Fruit fly (Drosophila melanogaster) whole organism, embryonic: ENCODE data around the gene CG7402.
A peak's percentile ranks its signal among the peaks of the same experiment; 100 is the strongest.

Source experiments
- Asciz ChIP-seq: fragments of 200-800 bp; sonication (Bioruptor generic); optimal IDR thresholded peaks from 2 replicates; lab custom pipeline; 2017; ENCODE audit warnings: missing biosample characterization, mild to moderate bottlenecking, missing genetic modification characterization, missing genetic modification reagents
- CG12744 ChIP-seq: fragments of 200-800 bp; sonication (Bioruptor generic); optimal IDR thresholded peaks from 2 replicates; lab custom pipeline; 2016; ENCODE audit warnings: missing biosample characterization, missing genetic modification characterization
- CG13424 ChIP-seq: fragments of 200-800 bp; sonication (Bioruptor generic); optimal IDR thresholded peaks from 2 replicates; lab custom pipeline; 2019; ENCODE audit warnings: missing biosample characterization, mild to moderate bottlenecking, missing genetic modification characterization, moderate library complexity
- CG13894 ChIP-seq: fragments of 200-800 bp; sonication (Bioruptor generic); optimal IDR thresholded peaks from 3 replicates; lab custom pipeline; 2018; ENCODE audit warnings: missing biosample characterization, mild to moderate bottlenecking, missing genetic modification characterization, moderate library complexity
- CG1832 ChIP-seq: fragments of 200-800 bp; sonication (Bioruptor generic); optimal IDR thresholded peaks from 2 replicates; lab custom pipeline; 2017; ENCODE audit warnings: missing biosample characterization, mild to moderate bottlenecking, missing genetic modification characterization, inconsistent platforms
- CG31388 ChIP-seq: fragments of 200-800 bp; sonication (Bioruptor generic); optimal IDR thresholded peaks from 2 replicates; lab custom pipeline; 2016; ENCODE audit warnings: missing biosample characterization, missing genetic modification characterization
- CG32767 ChIP-seq: fragments of 200-800 bp; sonication (Bioruptor generic); IDR thresholded peaks from 2 replicates; pipeline ENCODE4 v1.3.6; 2022; ENCODE audit warnings: missing biosample characterization, missing genetic modification characterization
- CG34422 ChIP-seq: fragments of 200-800 bp; sonication (Bioruptor generic); IDR thresholded peaks from 3 replicates; pipeline ENCODE4 v1.3.6; 2022; ENCODE audit warnings: missing biosample characterization, missing genetic modification characterization
- CG5953 ChIP-seq: fragments of 200-800 bp; sonication (Bioruptor generic); IDR thresholded peaks from 2 replicates; pipeline ENCODE4 v1.3.6; 2022; ENCODE audit warnings: missing biosample characterization, missing genetic modification characterization
- CG7987 ChIP-seq: fragments of 200-800 bp; sonication (Bioruptor generic); optimal IDR thresholded peaks from 2 replicates; lab custom pipeline; 2018; ENCODE audit warnings: missing biosample characterization, mild to moderate bottlenecking, missing genetic modification characterization, moderate library complexity
- Dp ChIP-seq: fragments of 200-800 bp; sonication (Bioruptor generic); optimal IDR thresholded peaks from 2 replicates; lab custom pipeline; 2018; ENCODE audit warnings: missing biosample characterization, mild to moderate bottlenecking, missing genetic modification characterization, moderate library complexity
- E2f2 ChIP-seq: fragments of 200-800 bp; sonication (Bioruptor generic); IDR thresholded peaks from 2 replicates; pipeline ENCODE4 v1.3.6; 2022; ENCODE audit warnings: missing biosample characterization, missing genetic modification characterization
- Ets65A ChIP-seq: fragments of 200-800 bp; sonication (Bioruptor generic); peaks from one replicate; lab custom pipeline; 2016; ENCODE audit warnings: missing biosample characterization, missing genetic modification characterization
- Hey ChIP-seq: fragments of 200-800 bp; sonication (Bioruptor generic); optimal IDR thresholded peaks from 3 replicates; lab custom pipeline; 2018; ENCODE audit warnings: missing biosample characterization, mild to moderate bottlenecking, missing genetic modification characterization
- HmgD ChIP-seq: fragments of 200-800 bp; sonication (Bioruptor generic); optimal IDR thresholded peaks from 3 replicates; lab custom pipeline; 2016; ENCODE audit warnings: missing biosample characterization, missing genetic modification characterization
- Mad ChIP-seq: fragments of 200-800 bp; sonication (Bioruptor generic); optimal IDR thresholded peaks from 2 replicates; lab custom pipeline; 2016; ENCODE audit warnings: missing biosample characterization, missing genetic modification characterization
- Med ChIP-seq: fragments of 200-800 bp; sonication (Bioruptor generic); peaks from one replicate; lab custom pipeline; 2016; ENCODE audit warnings: missing biosample characterization, missing genetic modification characterization, mild to moderate bottlenecking, inconsistent platforms, moderate library complexity
- Opbp ChIP-seq: fragments of 200-800 bp; sonication (Bioruptor generic); IDR thresholded peaks from 3 replicates; pipeline ENCODE4 v1.3.6; 2022; ENCODE audit warnings: missing biosample characterization, missing genetic modification characterization; ENCODE audit not compliant: partially characterized antibody
- Sry-β ChIP-seq: fragments of 200-800 bp; sonication (Bioruptor generic); optimal IDR thresholded peaks from 2 replicates; lab custom pipeline; 2018; ENCODE audit warnings: missing biosample characterization, mild to moderate bottlenecking, missing genetic modification characterization, moderate library complexity
- Trl ChIP-seq, 3 experiments: fragments of >200 bp in 2 of 3; fragments of 200-800 bp in 1 of 3; sonication (Bioruptor generic) in 1 of 3; optimal IDR thresholded peaks; 2 replicates in 1 of 3; 3 replicates in 2 of 3; lab custom pipeline; 2016 to 2017; ENCODE audit warnings: missing biosample characterization in 1 of 3, missing genetic modification characterization in 1 of 3
- bsh ChIP-seq, 2 experiments: fragments of 200-800 bp; sonication (Bioruptor generic); optimal IDR thresholded peaks; 2 replicates each; lab custom pipeline; 2017 to 2018; ENCODE audit warnings: mild to moderate bottlenecking in 2 of 2, missing biosample characterization in 2 of 2, missing genetic modification characterization in 2 of 2, moderate library complexity in 1 of 2
- cg ChIP-seq: fragments of 200-800 bp; sonication (Bioruptor generic); optimal IDR thresholded peaks from 3 replicates; lab custom pipeline; 2019; ENCODE audit warnings: missing biosample characterization, mild to moderate bottlenecking, missing genetic modification characterization, moderate library complexity
- chinmo ChIP-seq: fragments of 200-800 bp; sonication (Bioruptor generic); IDR thresholded peaks from 4 replicates; pipeline ENCODE4 v1.3.6; 2022; ENCODE audit warnings: missing biosample characterization, missing genetic modification characterization; ENCODE audit not compliant: partially characterized antibody
- crc ChIP-seq: fragments of 200-800 bp; sonication (Bioruptor generic); optimal IDR thresholded peaks from 2 replicates; lab custom pipeline; 2016; ENCODE audit warnings: missing biosample characterization, missing genetic modification characterization
- danr ChIP-seq: fragments of 200-800 bp; sonication (Bioruptor generic); IDR thresholded peaks from 2 replicates; pipeline ENCODE4 v1.3.6; 2022; ENCODE audit warnings: missing biosample characterization, missing genetic modification characterization
- dysf ChIP-seq: fragments of 200-800 bp; sonication (Bioruptor generic); IDR thresholded peaks from 3 replicates; pipeline ENCODE4 v1.3.6; 2022; ENCODE audit warnings: missing biosample characterization, missing genetic modification characterization
- fru ChIP-seq: fragments of >200 bp; optimal IDR thresholded peaks from 2 replicates; lab custom pipeline; 2017
- ftz-f1 ChIP-seq: fragments of 200-800 bp; sonication (Bioruptor generic); optimal IDR thresholded peaks from 2 replicates; lab custom pipeline; 2016; ENCODE audit warnings: missing biosample characterization, missing genetic modification characterization
- grn ChIP-seq: fragments of 200-800 bp; sonication (Bioruptor generic); optimal IDR thresholded peaks from 3 replicates; lab custom pipeline; 2017; ENCODE audit warnings: missing biosample characterization, missing genetic modification characterization
- gsb ChIP-seq: fragments of 200-800 bp; sonication (Bioruptor generic); IDR thresholded peaks from 2 replicates; pipeline ENCODE4 v1.3.6; 2022; ENCODE audit warnings: missing biosample characterization, missing genetic modification characterization
- gt ChIP-seq: fragments of 200-800 bp; sonication (Bioruptor generic); IDR thresholded peaks from 2 replicates; pipeline ENCODE4 v1.3.6; 2022; ENCODE audit warnings: missing biosample characterization, missing genetic modification characterization
- lbe ChIP-seq: fragments of 200-800 bp; sonication (Bioruptor generic); optimal IDR thresholded peaks from 2 replicates; lab custom pipeline; 2016; ENCODE audit warnings: missing biosample characterization, mild to moderate bottlenecking, missing genetic modification characterization
- lmd ChIP-seq: fragments of 200-800 bp; sonication (Bioruptor generic); IDR thresholded peaks from 2 replicates; pipeline ENCODE4 v1.3.6; 2022; ENCODE audit warnings: missing biosample characterization, missing genetic modification characterization
- nerfin-1 ChIP-seq: fragments of 200-800 bp; sonication (Bioruptor generic); optimal IDR thresholded peaks from 3 replicates; lab custom pipeline; 2019; ENCODE audit warnings: missing biosample characterization, mild to moderate bottlenecking, missing genetic modification characterization, moderate library complexity
- otp ChIP-seq: fragments of 200-800 bp; sonication (Bioruptor generic); IDR thresholded peaks from 3 replicates; pipeline ENCODE4, ENCODE4 v1.3.6; 2022; ENCODE audit warnings: missing biosample characterization, missing genetic modification characterization
- pita ChIP-seq: fragments of 200-800 bp; sonication (Bioruptor generic); optimal IDR thresholded peaks from 2 replicates; lab custom pipeline; 2017; ENCODE audit warnings: missing biosample characterization, mild to moderate bottlenecking, missing genetic modification characterization
- run ChIP-seq: fragments of 200-800 bp; sonication (Bioruptor generic); optimal IDR thresholded peaks from 3 replicates; lab custom pipeline; 2018; ENCODE audit warnings: missing biosample characterization, mild to moderate bottlenecking, missing genetic modification characterization
- slou ChIP-seq: fragments of 200-800 bp; sonication (Bioruptor generic); optimal IDR thresholded peaks from 3 replicates; lab custom pipeline; 2016; ENCODE audit warnings: missing biosample characterization, missing genetic modification characterization
- zfh2 ChIP-seq: fragments of 200-800 bp; sonication (Bioruptor generic); optimal IDR thresholded peaks from 2 replicates; lab custom pipeline; 2016; ENCODE audit warnings: missing biosample characterization, missing genetic modification characterization

The CG7402 gene

dm6 chr3L:17924005-17924755, 36.7 kb downstream of the CG7402 start (continued):
- TF ChIP-seq otp (GFP tag; lab: Robert Waterston, UW), result no peak
- TF ChIP-seq pita (GFP tag; lab: Kevin White, UChicago), result no peak
- no peak for TF ChIP-seq nerfin-1
- TF ChIP-seq cg (GFP tag; lab: Kevin White, UChicago), result no peak
- TF ChIP-seq lmd (GFP tag; lab: Robert Waterston, UW), result no peak
- no peak for TF ChIP-seq crc (GFP tag; lab: Kevin White, UChicago)
- no peak for TF ChIP-seq fru (lab: Kevin White, UChicago)
- TF ChIP-seq HmgD (GFP tag; lab: Kevin White, UChicago), result no peak
- TF ChIP-seq grn (GFP tag; lab: Kevin White, UChicago), result peak; percentile 69
- no peak for TF ChIP-seq CG32767

dm6 chr3L:17925180-17925753, 37.8 kb downstream of the CG7402 start:
- TF ChIP-seq run (no peak), Asciz (GFP tag; lab: Kevin White, UChicago) (no peak), lbe (GFP tag; lab: Kevin White, UChicago) (peak; percentile 39)

DNA sequence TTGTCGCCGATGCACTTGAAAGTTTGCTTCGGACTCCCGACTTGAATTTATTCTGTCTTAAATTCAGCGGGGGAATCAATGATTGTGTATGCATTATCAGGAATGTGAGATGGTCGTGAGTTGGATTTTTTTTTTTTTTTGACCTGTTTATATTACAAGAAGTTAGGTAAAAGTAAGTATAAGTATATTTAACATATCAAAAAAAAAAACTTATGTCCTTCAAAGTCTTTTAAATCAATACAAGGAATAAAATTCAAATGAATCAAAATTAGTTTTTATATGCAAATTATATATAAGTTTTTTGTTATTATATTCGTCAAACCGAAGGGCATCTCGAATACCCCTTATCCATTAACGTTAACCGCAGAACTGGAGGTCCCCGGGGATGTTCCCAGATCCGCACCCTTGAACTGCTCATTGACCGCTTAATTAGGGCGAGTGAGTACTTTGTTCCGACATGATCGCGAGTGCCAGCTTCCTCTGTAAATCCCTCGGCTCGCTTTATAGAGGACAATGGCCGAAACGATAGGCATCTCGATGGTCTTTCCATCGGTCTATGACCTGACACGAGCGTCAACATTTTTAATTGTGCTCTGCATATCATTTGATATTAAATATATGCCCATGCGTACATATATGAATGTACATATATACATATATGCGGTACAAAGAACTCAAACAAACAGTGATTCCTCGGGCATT, 39.2 kb downstream of the CG7402 start:
- TF ChIP-seq CG31388 (GFP tag; lab: Kevin White, UChicago) (no peak), bsh (GFP tag; optimal IDR thresholded peaks at IDR 0.05; lab: Kevin White, UChicago) (peak in 1 of 2 experiments; percentile 20)

dm6 chr3L:17928106-17928505, 40.6 kb downstream of the CG7402 start:
- TF ChIP-seq gt (no peak), CG7987 (no peak), danr (no peak), chinmo (GFP tag; lab: Robert Waterston, UW) (0 out of 4 replicates have a peak, but pooled peaks have one; percentile 18), Med (GFP tag; lab: Kevin White, UChicago) (peak; percentile 20), CG34422 (GFP tag; lab: Robert Waterston, UW) (no peak), dysf (GFP tag; lab: Robert Waterston, UW) (0 out of 3 replicates have a peak, but pooled peaks have one; percentile 18), ftz-f1 (GFP tag; lab: Kevin White, UChicago) (peak; percentile 69), Ets65A (GFP tag; lab: Kevin White, UChicago) (peak; percentile 74)

dm6 chr3L:17929697-17930581, 42.4 kb downstream of the CG7402 start:
- no peak for TF ChIP-seq HmgD (GFP tag; lab: Kevin White, UChicago)
- no peak for TF ChIP-seq zfh2 (GFP tag; lab: Kevin White, UChicago)
- TF ChIP-seq Sry-β (GFP tag; lab: Kevin White, UChicago), result no peak
- no peak for TF ChIP-seq CG12744 (GFP tag; lab: Kevin White, UChicago)
- TF ChIP-seq Dp (GFP tag; lab: Kevin White, UChicago), result no peak
- no peak for TF ChIP-seq Mad (GFP tag; lab: Kevin White, UChicago)
- peak; percentile 24 for TF ChIP-seq Hey (tag; lab: Kevin White, UChicago)
- no peak for TF ChIP-seq CG13424 (tag; lab: Kevin White, UChicago)
- TF ChIP-seq Opbp (GFP tag; lab: Robert Waterston, UW), result no peak
- TF ChIP-seq CG5953, result no peak
- peak; percentile 48 to 75 for TF ChIP-seq Trl (optimal IDR thresholded peaks at IDR 0.05; lab: Kevin White, UChicago)
- TF ChIP-seq Trl (GFP tag; optimal IDR thresholded peaks at IDR 0.05; lab: Kevin White, UChicago), result no peak
- TF ChIP-seq slou (GFP tag; lab: Kevin White, UChicago), result no peak
- peak; percentile 19 for TF ChIP-seq CG13894
- no peak for TF ChIP-seq E2f2 (GFP tag; lab: Robert Waterston, UW)
- no peak for TF ChIP-seq Asciz (GFP tag; lab: Kevin White, UChicago)
- TF ChIP-seq gsb (GFP tag; lab: Robert Waterston, UW), result no peak
- TF ChIP-seq CG1832 (GFP tag; lab: Kevin White, UChicago), result peak; percentile 53
